Worm (Caenorhabditis elegans): ENCODE results near the gene F54D12.10.

DNA sequence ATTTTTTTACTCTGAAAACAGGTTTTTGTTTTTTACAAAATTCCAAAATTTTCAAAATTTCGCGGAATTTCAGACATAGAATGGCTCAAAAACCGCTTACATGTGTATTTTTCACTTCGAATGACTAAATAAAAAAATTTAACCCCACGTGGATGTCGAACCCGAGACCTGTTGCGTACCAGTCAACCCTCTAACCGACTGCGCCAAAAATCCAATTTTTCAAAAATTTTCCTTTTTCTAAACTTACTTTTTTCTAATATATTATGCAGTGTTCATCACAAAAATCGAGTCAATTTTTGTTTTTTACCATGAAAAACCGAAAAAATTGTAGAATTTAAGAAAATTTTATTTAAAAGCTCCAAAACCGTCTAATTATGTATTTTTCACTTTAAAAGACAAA lies 12.2 kb downstream of the F54D12.10 start:
- no peak for TF ChIP-seq ces-1 (GFP tag; optimal IDR thresholded peaks at IDR 0.05)
- TF ChIP-seq unc-39 (tag; optimal IDR thresholded peaks at IDR 0.05): no peak
- TF ChIP-seq ztf-11 (tag; optimal IDR thresholded peaks at IDR 0.05): no peak
- no peak for TF ChIP-seq sptf-1 (tag; optimal IDR thresholded peaks at IDR 0.05)
- no peak for TF ChIP-seq elt-3 (tag; optimal IDR thresholded peaks at IDR 0.05)
